Worm (Caenorhabditis elegans): ENCODE data around the gene C25D7.10.
"Not testable (repeated sequence)": the region's sequence is repeated elsewhere in the genome, so short reads cannot be mapped to it uniquely, and the experiment has no call there.

Gene C25D7.10

DNA sequence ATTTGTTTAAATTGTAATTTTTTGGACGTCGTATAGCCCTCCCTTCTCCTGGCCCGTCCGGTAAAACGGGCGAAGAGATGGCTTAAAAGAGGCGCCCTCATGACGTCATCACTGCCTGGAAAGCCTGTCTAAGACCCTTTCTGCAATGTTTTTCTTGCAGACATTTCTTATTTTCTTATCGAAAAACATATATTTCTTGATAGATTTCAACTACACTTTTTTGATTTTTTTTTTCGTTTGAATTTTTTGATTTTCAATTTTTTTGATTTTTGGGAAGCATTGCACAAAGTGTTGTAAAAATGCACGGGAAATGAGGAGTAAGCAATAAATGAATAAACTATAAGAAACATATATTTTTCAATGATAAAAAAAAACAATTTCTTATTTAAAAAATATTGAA lies 46.7 kb downstream of the C25D7.10 start, which contains the start of gene T01G5.6:
Gene T01G5.6, minus strand, starts transcription at position 101 of the 400 bp plus-strand sequence.
- TF ChIP-seq Y116A8C.19 (tag; optimal IDR thresholded peaks at IDR 0.05; ENCODE audit: borderline replicate concordance): no peak
- TF ChIP-seq egl-27 (tag; optimal IDR thresholded peaks at IDR 0.05): no peak
- TF ChIP-seq fkh-8 (tag; optimal IDR thresholded peaks at IDR 0.05): no peak
- TF ChIP-seq fkh-10 (GFP tag; optimal IDR thresholded peaks at IDR 0.05): no peak

DNA sequence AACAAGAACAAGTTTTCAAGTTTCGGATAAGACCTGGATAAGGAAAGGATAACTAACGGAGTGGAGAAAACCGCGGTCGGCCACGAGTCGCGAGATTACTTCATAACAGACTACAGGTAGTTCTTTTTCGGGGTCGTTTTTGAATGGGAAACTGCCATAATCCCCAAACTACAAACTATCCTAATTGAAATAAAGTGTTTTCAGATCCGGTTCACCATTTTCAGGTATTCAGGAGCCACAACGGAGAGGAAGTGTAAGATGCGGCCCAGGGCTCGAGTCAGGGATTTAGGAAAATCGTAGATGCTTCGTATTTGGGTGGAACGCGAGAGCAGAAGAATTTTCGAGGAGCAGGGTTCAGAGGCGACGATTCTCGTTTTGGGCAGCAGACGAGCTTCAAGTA lies 48.7 kb downstream of the C25D7.10 start, which contains the start of gene T01G5.8:
Gene T01G5.8, plus strand, starts transcription at position 301 of the 400 bp plus-strand sequence.
- TF ChIP-seq fos-1 (tag; optimal IDR thresholded peaks at IDR 0.05); aha-1 (tag; optimal IDR thresholded peaks at IDR 0.05); lir-3 (tag; optimal IDR thresholded peaks at IDR 0.05; ENCODE audit: poor library complexity): not testable (repeated sequence)
